Fruit fly (Drosophila melanogaster): Measurements from ENCODE around the gene CG10428.

The CG10428 gene

dm6 chr2L:18929595-18929994 lies 19.1 kb upstream of the CG10428 start:
- TF ChIP-seq Myc (optimal IDR thresholded peaks at IDR 0.05), result no peak
- no peak for TF ChIP-seq insv (optimal IDR thresholded peaks at IDR 0.05)
- no peak for TF ChIP-seq psq (optimal IDR thresholded peaks at IDR 0.05)
- no peak for TF ChIP-seq ttk (optimal IDR thresholded peaks at IDR 0.05)
- TF ChIP-seq Sin3A (optimal IDR thresholded peaks at IDR 0.05), result no peak
- TF ChIP-seq h (optimal IDR thresholded peaks at IDR 0.05), result no peak

dm6 chr2L:18930352-18931122 lies 18.1 kb upstream of the CG10428 start:
- TF ChIP-seq ttk (optimal IDR thresholded peaks at IDR 0.05), result no peak
- TF ChIP-seq psq (optimal IDR thresholded peaks at IDR 0.05), result no peak
- TF ChIP-seq insv (optimal IDR thresholded peaks at IDR 0.05), result no peak
- TF ChIP-seq Sin3A (optimal IDR thresholded peaks at IDR 0.05), result no peak
- no peak for TF ChIP-seq h (optimal IDR thresholded peaks at IDR 0.05)
- no peak for TF ChIP-seq Myc (optimal IDR thresholded peaks at IDR 0.05)

- TF ChIP-seq h (optimal IDR thresholded peaks at IDR 0.05) (no peak), Myc (optimal IDR thresholded peaks at IDR 0.05) (no peak), insv (optimal IDR thresholded peaks at IDR 0.05) (no peak), Sin3A (optimal IDR thresholded peaks at IDR 0.05) (no peak), psq (optimal IDR thresholded peaks at IDR 0.05) (no peak), ttk (optimal IDR thresholded peaks at IDR 0.05) (no peak)
These were observed 14.8 kb upstream of the CG10428 start for dm6 chr2L:18933867-18934266.

- no peak for TF ChIP-seq ttk (optimal IDR thresholded peaks at IDR 0.05)
- TF ChIP-seq psq (optimal IDR thresholded peaks at IDR 0.05), result no peak
These were observed 14.1 kb upstream of the CG10428 start for dm6 chr2L:18934588-18934987.

dm6 chr2L:18936056-18936455 lies 12.6 kb upstream of the CG10428 start:
- no peak for TF ChIP-seq ttk (optimal IDR thresholded peaks at IDR 0.05)
- no peak for TF ChIP-seq h (optimal IDR thresholded peaks at IDR 0.05)
- TF ChIP-seq insv (optimal IDR thresholded peaks at IDR 0.05), result no peak
- TF ChIP-seq Myc (optimal IDR thresholded peaks at IDR 0.05), result no peak
- no peak for TF ChIP-seq Sin3A (optimal IDR thresholded peaks at IDR 0.05)
- TF ChIP-seq psq (optimal IDR thresholded peaks at IDR 0.05), result no peak

- no peak for TF ChIP-seq h (optimal IDR thresholded peaks at IDR 0.05)
- TF ChIP-seq Myc (optimal IDR thresholded peaks at IDR 0.05), result no peak
- TF ChIP-seq ttk (optimal IDR thresholded peaks at IDR 0.05), result no peak
- no peak for TF ChIP-seq Sin3A (optimal IDR thresholded peaks at IDR 0.05)
- no peak for TF ChIP-seq insv (optimal IDR thresholded peaks at IDR 0.05)
- no peak for TF ChIP-seq psq (optimal IDR thresholded peaks at IDR 0.05)
These were observed 5.4 kb upstream of the CG10428 start for dm6 chr2L:18943309-18943708.

dm6 chr2L:18943797-18944174 lies 4.9 kb upstream of the CG10428 start, which contains the start of gene ssp3:
ssp3 (minus strand) TSS chr2L:18943960.
- TF ChIP-seq psq (optimal IDR thresholded peaks at IDR 0.05) (no peak), ttk (optimal IDR thresholded peaks at IDR 0.05) (no peak), Myc (optimal IDR thresholded peaks at IDR 0.05) (no peak), insv (optimal IDR thresholded peaks at IDR 0.05) (no peak), Sin3A (optimal IDR thresholded peaks at IDR 0.05) (no peak), h (optimal IDR thresholded peaks at IDR 0.05) (no peak)

- TF ChIP-seq insv (optimal IDR thresholded peaks at IDR 0.05) (no peak), Myc (optimal IDR thresholded peaks at IDR 0.05) (no peak), Sin3A (optimal IDR thresholded peaks at IDR 0.05) (no peak), ttk (optimal IDR thresholded peaks at IDR 0.05) (no peak), psq (optimal IDR thresholded peaks at IDR 0.05) (no peak), h (optimal IDR thresholded peaks at IDR 0.05) (no peak)
These were observed 4.3 kb upstream of the CG10428 start for dm6 chr2L:18944175-18945012.

- TF ChIP-seq Myc (optimal IDR thresholded peaks at IDR 0.05) (no peak), insv (optimal IDR thresholded peaks at IDR 0.05) (no peak), h (optimal IDR thresholded peaks at IDR 0.05) (no peak), ttk (optimal IDR thresholded peaks at IDR 0.05) (no peak), Sin3A (optimal IDR thresholded peaks at IDR 0.05) (no peak), psq (optimal IDR thresholded peaks at IDR 0.05) (no peak)
These were observed 2.7 kb upstream of the CG10428 start, which contains the start of gene CG46304 for dm6 chr2L:18945765-18946552. CG46304 (plus strand) TSS chr2L:18946305.

- no peak for TF ChIP-seq h (optimal IDR thresholded peaks at IDR 0.05)
These were observed 1.8 kb upstream of the CG10428 start for dm6 chr2L:18946636-18947514.

dm6 chr2L:18947515-18947998 lies 1.1 kb upstream of the CG10428 start:
- no peak for TF ChIP-seq psq (optimal IDR thresholded peaks at IDR 0.05)
- TF ChIP-seq Sin3A (optimal IDR thresholded peaks at IDR 0.05), result no peak
- TF ChIP-seq ttk (optimal IDR thresholded peaks at IDR 0.05), result no peak
- TF ChIP-seq insv (optimal IDR thresholded peaks at IDR 0.05), result no peak
- TF ChIP-seq h (optimal IDR thresholded peaks at IDR 0.05), result no peak
- TF ChIP-seq Myc (optimal IDR thresholded peaks at IDR 0.05), result no peak
